Fruit fly (Drosophila melanogaster): Measurements from ENCODE around the gene Art6.

DNA sequence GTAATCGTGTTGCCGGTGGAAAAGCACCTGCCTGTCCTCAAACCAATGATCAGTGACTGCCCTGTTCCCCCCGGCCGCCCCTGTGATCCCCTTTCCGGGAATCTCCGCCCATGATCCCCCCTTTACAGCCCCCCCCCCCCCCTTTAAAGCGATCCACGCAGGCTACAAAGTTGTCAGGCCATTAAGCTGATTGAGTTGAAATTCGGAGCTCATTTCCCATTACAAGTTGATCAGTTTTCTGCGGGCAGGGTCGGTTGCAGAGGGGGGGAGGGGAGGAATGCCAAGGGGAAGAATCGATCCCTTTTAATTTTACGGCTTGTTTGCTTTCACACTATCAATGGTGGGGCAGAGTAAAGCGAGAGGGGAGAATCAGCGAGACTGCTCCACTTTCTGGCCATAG is 11.6 kb downstream of the Art6 start:
- TF ChIP-seq Blimp-1 (GFP tag; optimal IDR thresholded peaks at IDR 0.05) (no peak), eg (GFP tag; IDR thresholded peaks at IDR 0.05) (no peak), Smox (GFP tag; optimal IDR thresholded peaks at IDR 0.05) (no peak), fkh (GFP tag; optimal IDR thresholded peaks at IDR 0.05) (no peak), Sox15 (GFP tag; optimal IDR thresholded peaks at IDR 0.05) (no peak), Eip78C (GFP tag) (no peak)

Data from whole organism, prepupa.